Fruit fly (Drosophila melanogaster) whole organism, embryonic: Measurements from ENCODE around the gene CG42592.

ENCODE experiments used
- Blimp-1 ChIP-seq: fragments of 200-800 bp; sonication (Bioruptor generic); optimal IDR thresholded peaks from 3 replicates; lab custom pipeline; 2018; ENCODE audit warnings: missing biosample characterization, missing genetic modification characterization, mild to moderate bottlenecking, moderate library complexity, missing genetic modification reagents
- Bteb2 ChIP-seq: fragments of 200-800 bp; sonication (Bioruptor generic); optimal IDR thresholded peaks from 2 replicates; lab custom pipeline; 2016; ENCODE audit warnings: missing biosample characterization, missing genetic modification characterization
- CG10321 ChIP-seq: fragments of 200-800 bp; sonication (Bioruptor generic); IDR thresholded peaks from 2 replicates; pipeline ENCODE4 v1.3.6; 2022; ENCODE audit warnings: missing biosample characterization, missing genetic modification characterization
- CG11695 ChIP-seq: fragments of 200-800 bp; sonication (Bioruptor generic); IDR thresholded peaks from 3 replicates; pipeline ENCODE4 v1.3.6; 2022; ENCODE audit warnings: missing biosample characterization, missing genetic modification characterization
- CG12659 ChIP-seq: fragments of 200-800 bp; sonication (Bioruptor generic); optimal IDR thresholded peaks from 3 replicates; lab custom pipeline; 2017; ENCODE audit warnings: mild to moderate bottlenecking, missing biosample characterization, missing genetic modification reagents, missing genetic modification characterization
- CG14860 ChIP-seq: fragments of 200-800 bp; sonication (Bioruptor generic); IDR thresholded peaks from 3 replicates; pipeline ENCODE4 v1.3.6; 2022; ENCODE audit warnings: missing biosample characterization, missing genetic modification characterization; ENCODE audit not compliant: partially characterized antibody
- CG14965 ChIP-seq: fragments of 200-800 bp; sonication (Bioruptor generic); optimal IDR thresholded peaks from 2 replicates; lab custom pipeline; 2016; ENCODE audit warnings: missing biosample characterization, missing genetic modification characterization, borderline replicate concordance
- CG15479 ChIP-seq: fragments of 200-800 bp; sonication (Bioruptor generic); optimal IDR thresholded peaks from 3 replicates; lab custom pipeline; 2019; ENCODE audit warnings: missing biosample characterization, mild to moderate bottlenecking, missing genetic modification characterization, moderate library complexity
- CG17328 ChIP-seq: fragments of 200-800 bp; sonication (Bioruptor generic); IDR thresholded peaks from 2 replicates; pipeline ENCODE4 v1.3.6; 2022; ENCODE audit warnings: missing biosample characterization, missing genetic modification characterization
- CG17385 ChIP-seq: fragments of 200-800 bp; sonication (Bioruptor generic); optimal IDR thresholded peaks from 3 replicates; lab custom pipeline; 2018; ENCODE audit warnings: missing biosample characterization, mild to moderate bottlenecking, missing genetic modification characterization
- CG17912 ChIP-seq: fragments of 200-800 bp; sonication (Bioruptor generic); optimal IDR thresholded peaks from 2 replicates; lab custom pipeline; 2018; ENCODE audit warnings: missing biosample characterization, mild to moderate bottlenecking, missing genetic modification characterization
- CG18011 ChIP-seq: fragments of 200-800 bp; sonication (Bioruptor generic); optimal IDR thresholded peaks from 2 replicates; lab custom pipeline; 2017; ENCODE audit warnings: missing biosample characterization, missing genetic modification characterization, mild to moderate bottlenecking, moderate library complexity, missing genotype
- CG2116 ChIP-seq: fragments of 200-800 bp; sonication (Bioruptor generic); optimal IDR thresholded peaks from 3 replicates; lab custom pipeline; 2018; ENCODE audit warnings: missing biosample characterization, mild to moderate bottlenecking, missing genetic modification characterization
- CG2712 ChIP-seq: fragments of 200-800 bp; optimal IDR thresholded peaks from 3 replicates; lab custom pipeline; 2019; ENCODE audit warnings: missing biosample characterization, mild to moderate bottlenecking, missing genetic modification characterization, moderate library complexity
- CG3065 ChIP-seq: fragments of 200-800 bp; sonication (Bioruptor generic); optimal IDR thresholded peaks from 2 replicates; lab custom pipeline; 2016; ENCODE audit warnings: missing biosample characterization, missing genetic modification characterization
- CG4282 ChIP-seq: fragments of 200-800 bp; sonication (Bioruptor generic); optimal IDR thresholded peaks from 2 replicates; lab custom pipeline; 2016; ENCODE audit warnings: missing biosample characterization, missing genetic modification characterization
- CG5953 ChIP-seq: fragments of 200-800 bp; sonication (Bioruptor generic); IDR thresholded peaks from 2 replicates; pipeline ENCODE4 v1.3.6; 2022; ENCODE audit warnings: missing biosample characterization, missing genetic modification characterization
- CG7271 ChIP-seq: fragments of 200-800 bp; sonication (Bioruptor generic); optimal IDR thresholded peaks from 2 replicates; lab custom pipeline; 2018; ENCODE audit warnings: missing biosample characterization, mild to moderate bottlenecking, missing genetic modification characterization, moderate library complexity
- CG8281 ChIP-seq: fragments of 200-800 bp; sonication (Bioruptor generic); optimal IDR thresholded peaks from 2 replicates; lab custom pipeline; 2018; ENCODE audit warnings: missing biosample characterization, mild to moderate bottlenecking, missing genetic modification characterization, moderate library complexity
- CG9817 ChIP-seq: fragments of 200-800 bp; sonication (Bioruptor generic); optimal IDR thresholded peaks from 2 replicates; lab custom pipeline; 2018; ENCODE audit warnings: missing biosample characterization, mild to moderate bottlenecking, missing genetic modification characterization, moderate library complexity
- Chrac-16 ChIP-seq: fragments of 200-800 bp; sonication (Bioruptor generic); optimal IDR thresholded peaks from 3 replicates; lab custom pipeline; 2016; ENCODE audit warnings: missing biosample characterization, missing genetic modification characterization
- Dfd ChIP-seq, 2 experiments: fragments of >200 bp; optimal IDR thresholded peaks; 2 replicates each; lab custom pipeline; 2017; ENCODE audit warnings: missing biosample characterization in 2 of 2, missing genetic modification characterization in 2 of 2
- Dip2 ChIP-seq: fragments of 200-800 bp; sonication (Bioruptor generic); IDR thresholded peaks from 2 replicates; pipeline ENCODE4 v1.3.6; 2022; ENCODE audit warnings: missing biosample characterization, missing genetic modification characterization
- ERR ChIP-seq: fragments of 200-800 bp; sonication (Bioruptor generic); optimal IDR thresholded peaks from 2 replicates; lab custom pipeline; 2016; ENCODE audit warnings: missing biosample characterization, missing genetic modification characterization
- Eip74EF ChIP-seq, 2 experiments: fragments of 200-800 bp in 1 of 2; fragments of >200 bp in 1 of 2; sonication (Bioruptor generic) in 1 of 2; optimal IDR thresholded peaks; 2 replicates each; lab custom pipeline; 2017 to 2019; ENCODE audit warnings: missing biosample characterization in 2 of 2, missing genetic modification characterization in 2 of 2, mild to moderate bottlenecking in 1 of 2, moderate library complexity in 1 of 2
- Ets65A ChIP-seq: fragments of 200-800 bp; sonication (Bioruptor generic); peaks from one replicate; lab custom pipeline; 2016; ENCODE audit warnings: missing biosample characterization, missing genetic modification characterization
- Fer1 ChIP-seq: fragments of 200-800 bp; sonication (Bioruptor generic); optimal IDR thresholded peaks from 2 replicates; lab custom pipeline; 2017; ENCODE audit warnings: missing biosample characterization, mild to moderate bottlenecking, missing genetic modification characterization
- HLH4C ChIP-seq: fragments of 200-800 bp; sonication (Bioruptor generic); IDR thresholded peaks from 3 replicates; pipeline ENCODE4 v1.3.6; 2022; ENCODE audit warnings: missing biosample characterization, missing genetic modification characterization; ENCODE audit not compliant: partially characterized antibody
- Mad ChIP-seq: fragments of 200-800 bp; sonication (Bioruptor generic); optimal IDR thresholded peaks from 2 replicates; lab custom pipeline; 2016; ENCODE audit warnings: missing biosample characterization, missing genetic modification characterization
- TFAM ChIP-seq: fragments of 200-800 bp; sonication (Bioruptor generic); optimal IDR thresholded peaks from 2 replicates; lab custom pipeline; 2017; ENCODE audit warnings: missing biosample characterization, missing genetic modification characterization, inconsistent platforms
- az2 ChIP-seq: fragments of 200-800 bp; sonication (Bioruptor generic); optimal IDR thresholded peaks from 3 replicates; lab custom pipeline; 2016; ENCODE audit warnings: missing biosample characterization, missing genetic modification characterization
- cad ChIP-seq: fragments of >200 bp; optimal IDR thresholded peaks from 2 replicates; lab custom pipeline; 2017; ENCODE audit warnings: missing biosample characterization, missing genetic modification characterization
- chif ChIP-seq, 2 experiments: fragments of 200-800 bp; sonication (Bioruptor generic); optimal IDR thresholded peaks; 3 replicates each; lab custom pipeline; 2016; ENCODE audit warnings: missing biosample characterization in 2 of 2, missing genetic modification characterization in 2 of 2
- eyg ChIP-seq: fragments of 200-800 bp; sonication (Bioruptor generic); optimal IDR thresholded peaks from 3 replicates; lab custom pipeline; 2016; ENCODE audit warnings: missing biosample characterization, missing genetic modification characterization
- gem ChIP-seq: fragments of 200-800 bp; sonication (Bioruptor generic); optimal IDR thresholded peaks from 2 replicates; lab custom pipeline; 2019; ENCODE audit warnings: missing biosample characterization, mild to moderate bottlenecking, missing genetic modification characterization, moderate library complexity
- gsb-n ChIP-seq: fragments of 200-800 bp; sonication (Bioruptor generic); optimal IDR thresholded peaks from 3 replicates; lab custom pipeline; 2018; ENCODE audit warnings: missing biosample characterization, mild to moderate bottlenecking, missing genetic modification characterization
- hth ChIP-seq: fragments of >200 bp; optimal IDR thresholded peaks from 2 replicates; lab custom pipeline; 2017; ENCODE audit warnings: inconsistent platforms
- ind ChIP-seq: fragments of 200-800 bp; sonication (Bioruptor generic); optimal IDR thresholded peaks from 3 replicates; lab custom pipeline; 2016; ENCODE audit warnings: missing biosample characterization, missing genetic modification characterization
- kni ChIP-seq: fragments of 200-800 bp; sonication (Bioruptor generic); optimal IDR thresholded peaks from 3 replicates; lab custom pipeline; 2017; ENCODE audit warnings: mild to moderate bottlenecking, missing biosample characterization, missing genetic modification reagents, missing genetic modification characterization
- lbe ChIP-seq: fragments of 200-800 bp; sonication (Bioruptor generic); optimal IDR thresholded peaks from 2 replicates; lab custom pipeline; 2016; ENCODE audit warnings: missing biosample characterization, mild to moderate bottlenecking, missing genetic modification characterization
- mam ChIP-seq: fragments of 200-800 bp; sonication (Bioruptor generic); optimal IDR thresholded peaks from 3 replicates; lab custom pipeline; 2016; ENCODE audit warnings: missing biosample characterization, missing genetic modification characterization
- mirr ChIP-seq: fragments of 200-800 bp; sonication (Bioruptor generic); optimal IDR thresholded peaks from 3 replicates; lab custom pipeline; 2018; ENCODE audit warnings: missing biosample characterization, mild to moderate bottlenecking, missing genetic modification characterization
- onecut ChIP-seq: fragments of 200-800 bp; sonication (Bioruptor generic); IDR thresholded peaks from 2 replicates; pipeline ENCODE4 v1.3.6; 2022; ENCODE audit warnings: missing biosample characterization, missing genetic modification characterization
- pho ChIP-seq: fragments of 200-800 bp; sonication (Bioruptor generic); optimal IDR thresholded peaks from 2 replicates; lab custom pipeline; 2016; ENCODE audit warnings: missing biosample characterization, missing genetic modification characterization
- repo ChIP-seq: fragments of 200-800 bp; sonication (Bioruptor generic); optimal IDR thresholded peaks from 2 replicates; lab custom pipeline; 2016; ENCODE audit warnings: missing biosample characterization, missing genetic modification characterization
- slou ChIP-seq: fragments of 200-800 bp; sonication (Bioruptor generic); optimal IDR thresholded peaks from 3 replicates; lab custom pipeline; 2016; ENCODE audit warnings: missing biosample characterization, missing genetic modification characterization
- ssp ChIP-seq: fragments of 200-800 bp; sonication (Bioruptor generic); IDR thresholded peaks from 2 replicates; pipeline ENCODE4 v1.3.6; 2022; ENCODE audit warnings: missing biosample characterization, missing genetic modification characterization
- tll ChIP-seq, 2 experiments: fragments of 200-800 bp in 1 of 2; fragments of >200 bp in 1 of 2; sonication (Bioruptor generic) in 1 of 2; optimal IDR thresholded peaks; 2 replicates each; lab custom pipeline; 2017 to 2019; ENCODE audit warnings: missing biosample characterization in 2 of 2, missing genetic modification characterization in 2 of 2, mild to moderate bottlenecking in 1 of 2, moderate library complexity in 1 of 2
- tna ChIP-seq: fragments of 200-800 bp; sonication (Bioruptor generic); IDR thresholded peaks from 2 replicates; pipeline ENCODE4 v1.3.6; 2022; ENCODE audit warnings: missing biosample characterization, missing genetic modification characterization; ENCODE audit not compliant: partially characterized antibody
- vnd ChIP-seq: fragments of 200-800 bp; sonication (Bioruptor generic); IDR thresholded peaks from 3 replicates; pipeline ENCODE4 v1.3.6; 2022; ENCODE audit warnings: missing biosample characterization, missing genetic modification characterization; ENCODE audit not compliant: partially characterized antibody
- zen ChIP-seq: fragments of 200-800 bp; sonication (Bioruptor generic); optimal IDR thresholded peaks from 3 replicates; lab custom pipeline; 2018; ENCODE audit warnings: missing biosample characterization, mild to moderate bottlenecking, missing genetic modification characterization, moderate library complexity

Gene CG42592

dm6 chr3R:29841293-29841791 is 5.3 kb upstream of the CG42592 start, which contains the start of gene Cad99C (continued):
- TF ChIP-seq CG11695 (GFP tag; lab: Robert Waterston, UW): no peak
- TF ChIP-seq CG8281: no peak
- no peak for TF ChIP-seq ERR (GFP tag; lab: Kevin White, UChicago)
- TF ChIP-seq Eip74EF (GFP tag; optimal IDR thresholded peaks at IDR 0.05; lab: Kevin White, UChicago): no peak
- TF ChIP-seq hth: no peak
- TF ChIP-seq slou (GFP tag; lab: Kevin White, UChicago): no peak
- no peak for TF ChIP-seq CG9817 (tag; lab: Kevin White, UChicago)
- TF ChIP-seq Dfd (GFP tag; optimal IDR thresholded peaks at IDR 0.05; lab: Kevin White, UChicago): no peak
- no peak for TF ChIP-seq Fer1 (GFP tag; lab: Kevin White, UChicago)
- no peak for TF ChIP-seq gsb-n (tag; lab: Kevin White, UChicago)
- no peak for TF ChIP-seq CG15479 (GFP tag; lab: Kevin White, UChicago)
- TF ChIP-seq gem (tag; lab: Kevin White, UChicago): no peak
- no peak for TF ChIP-seq mirr (GFP tag; lab: Kevin White, UChicago)
- TF ChIP-seq lbe (GFP tag; lab: Kevin White, UChicago): peak; percentile 18
- TF ChIP-seq Dip2 (GFP tag; lab: Robert Waterston, UW): no peak
- TF ChIP-seq pho: no peak
- no peak for TF ChIP-seq Chrac-16 (GFP tag; lab: Kevin White, UChicago)
- no peak for TF ChIP-seq Ets65A (GFP tag; lab: Kevin White, UChicago)
- no peak for TF ChIP-seq CG10321 (GFP tag; lab: Robert Waterston, UW)
- no peak for TF ChIP-seq onecut (GFP tag; lab: Robert Waterston, UW)
- TF ChIP-seq chif (GFP tag; optimal IDR thresholded peaks at IDR 0.05; lab: Kevin White, UChicago): no peak
- no peak for TF ChIP-seq ind (GFP tag; lab: Kevin White, UChicago)
- TF ChIP-seq HLH4C (GFP tag; lab: Robert Waterston, UW): no peak
- TF ChIP-seq CG18011 (GFP tag; lab: Kevin White, UChicago): no peak
- no peak for TF ChIP-seq CG17912 (GFP tag; lab: Kevin White, UChicago)
- TF ChIP-seq CG2712 (tag; lab: Kevin White, UChicago): no peak
- no peak for TF ChIP-seq eyg
- no peak for TF ChIP-seq CG7271 (tag; lab: Kevin White, UChicago)
- TF ChIP-seq Bteb2 (GFP tag; lab: Kevin White, UChicago): no peak
- no peak for TF ChIP-seq CG14860 (GFP tag; lab: Robert Waterston, UW)
- TF ChIP-seq CG14965 (GFP tag; lab: Kevin White, UChicago): no peak
- no peak for TF ChIP-seq tna
- no peak for TF ChIP-seq Mad (GFP tag; lab: Kevin White, UChicago)
- no peak for TF ChIP-seq cad (GFP tag; lab: Kevin White, UChicago)
- peak; percentile 1 for TF ChIP-seq CG17385
- no peak for TF ChIP-seq az2 (GFP tag; lab: Kevin White, UChicago)
- TF ChIP-seq vnd (GFP tag; lab: Robert Waterston, UW): no peak
- no peak for TF ChIP-seq TFAM (GFP tag; lab: Kevin White, UChicago)
- TF ChIP-seq CG5953: no peak
- TF ChIP-seq CG3065 (GFP tag; lab: Kevin White, UChicago): no peak
- TF ChIP-seq CG12659 (GFP tag; lab: Kevin White, UChicago): no peak
- no peak for TF ChIP-seq Blimp-1 (GFP tag; lab: Kevin White, UChicago)
- TF ChIP-seq CG2116 (GFP tag; lab: Kevin White, UChicago): no peak
- TF ChIP-seq mam (GFP tag; lab: Kevin White, UChicago): no peak
- TF ChIP-seq kni (GFP tag; lab: Kevin White, UChicago): peak; percentile 95
- TF ChIP-seq CG17328 (GFP tag; lab: Robert Waterston, UW): no peak
- TF ChIP-seq tll (GFP tag; optimal IDR thresholded peaks at IDR 0.05; lab: Kevin White, UChicago): no peak
- no peak for TF ChIP-seq zen (tag; lab: Kevin White, UChicago)
- TF ChIP-seq repo (GFP tag; lab: Kevin White, UChicago): no peak
- no peak for TF ChIP-seq CG4282 (GFP tag; lab: Kevin White, UChicago)
- no peak for TF ChIP-seq ssp
